Worm (Caenorhabditis elegans): ENCODE data around the gene clec-164.

Gene clec-164

ce11 chrIV:716323-716722 is at the start of gene clec-164:
TSS of gene clec-164 (plus strand) at chrIV:716623.
- no peak for TF ChIP-seq unc-62 (GFP tag; optimal IDR thresholded peaks at IDR 0.05)

- no peak for TF ChIP-seq unc-62 (GFP tag; optimal IDR thresholded peaks at IDR 0.05)
Measured at ce11 chrIV:666991-667390, 49.4 kb upstream of the clec-164 start, which contains the start of gene K11H12.6. TSS of gene K11H12.6 (plus strand) at chrIV:667291.

ce11 chrIV:670455-670854 is 46.0 kb upstream of the clec-164 start, which contains the start of gene K11H12.11:
TSS of gene K11H12.11 (minus strand) at chrIV:670555.
- TF ChIP-seq unc-62 (GFP tag; optimal IDR thresholded peaks at IDR 0.05): no peak

DNA sequence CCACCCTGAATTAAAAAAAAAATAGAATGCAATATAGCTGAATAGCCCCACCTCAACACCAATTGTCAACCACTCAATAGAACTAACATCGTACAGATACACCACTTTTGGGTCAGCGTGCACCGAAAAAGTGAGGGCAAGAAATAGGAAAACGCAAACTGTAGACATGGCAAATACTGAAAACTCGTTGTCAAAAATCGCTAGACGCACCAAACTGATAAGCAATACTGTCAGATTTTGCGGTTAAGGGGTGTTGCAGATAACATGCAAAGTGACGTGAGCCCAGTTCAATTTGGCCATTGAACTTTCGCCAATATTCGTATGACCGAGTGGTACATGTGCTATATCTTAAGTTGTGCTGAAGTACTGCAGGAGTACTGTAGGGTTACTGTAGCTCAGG is 43.1 kb upstream of the clec-164 start, which contains the start of gene K11H12.3:
Gene K11H12.3, minus strand, starts transcription at position 168 of the 400 bp plus-strand sequence.
- TF ChIP-seq unc-62 (GFP tag; optimal IDR thresholded peaks at IDR 0.05): no peak

DNA sequence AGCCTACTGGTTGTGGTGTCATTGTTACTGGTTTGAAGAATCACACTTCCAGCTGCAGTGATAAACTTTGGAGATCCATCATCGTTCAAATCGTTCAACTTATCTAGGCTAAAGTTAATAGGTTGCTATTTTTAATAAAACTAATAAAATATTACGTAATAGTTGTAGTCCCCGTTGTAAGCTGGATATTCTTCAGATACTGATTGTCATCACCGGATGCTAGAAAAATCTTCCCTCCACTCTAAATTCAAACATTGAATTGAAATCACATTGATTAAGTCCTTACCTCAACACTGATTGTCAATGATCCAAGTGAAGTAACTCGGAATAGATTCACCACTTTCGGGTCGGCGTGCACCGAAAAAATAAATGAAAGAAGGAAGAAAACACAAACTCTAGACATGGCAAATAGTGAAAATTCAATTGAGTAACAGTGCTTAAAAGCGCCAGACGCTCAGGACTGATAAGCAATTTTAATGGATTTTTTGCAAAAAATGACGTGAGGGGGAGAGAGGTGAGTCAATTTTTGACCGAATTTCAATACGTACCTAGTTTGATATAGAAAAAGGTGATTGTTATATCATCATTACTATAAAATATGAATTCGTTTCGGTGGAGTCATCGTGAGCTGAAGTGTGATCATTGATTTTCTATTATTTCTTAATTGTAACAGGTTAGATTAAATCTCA is 40.8 kb upstream of the clec-164 start, which contains the start of the genes K11H12.4 and K11H12.10:
Gene K11H12.4, minus strand, starts transcription at position 413 of the 689 bp plus-strand sequence.
Gene K11H12.10, plus strand, starts transcription at position 605 of the 689 bp plus-strand sequence.
- TF ChIP-seq unc-62 (GFP tag; optimal IDR thresholded peaks at IDR 0.05): no peak

DNA sequence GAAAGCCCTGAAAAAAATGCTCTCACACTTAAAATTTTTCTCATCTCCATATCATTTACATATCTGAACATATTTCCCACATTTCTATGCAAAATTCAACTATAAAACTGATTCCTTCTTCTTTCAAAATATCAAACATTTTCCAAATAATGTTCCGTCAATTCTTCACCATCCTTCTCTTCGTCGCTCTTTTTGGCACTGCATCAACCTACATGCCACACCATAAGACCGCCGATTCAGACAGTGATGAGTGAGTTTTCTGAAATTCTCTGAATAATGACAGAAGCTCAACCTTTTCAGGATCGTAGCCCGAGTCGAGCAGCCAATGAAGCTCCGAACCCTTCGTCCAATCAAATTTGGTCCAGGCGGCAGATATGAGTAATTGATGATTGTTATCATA is 40.1 kb upstream of the clec-164 start, which contains the start of gene K11H12.5:
Gene K11H12.5, plus strand, starts transcription at position 301 of the 400 bp plus-strand sequence.
- no peak for TF ChIP-seq unc-62 (GFP tag; optimal IDR thresholded peaks at IDR 0.05)

- TF ChIP-seq unc-62 (GFP tag; optimal IDR thresholded peaks at IDR 0.05): no peak
Measured at ce11 chrIV:682726-683340, 33.6 kb upstream of the clec-164 start.

ce11 chrIV:684197-684596 is 32.2 kb upstream of the clec-164 start, which contains the start of gene cutl-28:
TSS of gene cutl-28 (plus strand) at chrIV:684497.
- TF ChIP-seq unc-62 (GFP tag; optimal IDR thresholded peaks at IDR 0.05): no peak

DNA sequence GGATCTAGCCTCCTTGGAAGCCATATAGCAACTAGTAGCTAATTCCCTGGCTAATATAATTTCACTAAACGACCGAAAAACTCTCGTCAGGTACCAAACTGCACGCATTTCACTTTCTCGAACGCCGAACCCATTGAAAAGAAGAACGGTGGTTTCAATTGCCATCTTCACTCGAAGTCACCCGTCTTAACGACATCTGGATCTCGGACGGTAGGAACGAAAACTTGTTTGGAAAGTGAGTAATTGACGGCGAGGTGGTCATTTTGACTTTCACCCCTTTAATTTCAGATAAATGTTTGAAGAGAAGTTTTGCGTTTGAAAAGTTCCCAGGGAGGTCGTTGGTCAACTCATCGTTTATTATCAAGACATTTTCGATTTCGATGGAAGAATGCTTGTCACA is 31.7 kb upstream of the clec-164 start:
- no peak for TF ChIP-seq unc-62 (GFP tag; optimal IDR thresholded peaks at IDR 0.05)

DNA sequence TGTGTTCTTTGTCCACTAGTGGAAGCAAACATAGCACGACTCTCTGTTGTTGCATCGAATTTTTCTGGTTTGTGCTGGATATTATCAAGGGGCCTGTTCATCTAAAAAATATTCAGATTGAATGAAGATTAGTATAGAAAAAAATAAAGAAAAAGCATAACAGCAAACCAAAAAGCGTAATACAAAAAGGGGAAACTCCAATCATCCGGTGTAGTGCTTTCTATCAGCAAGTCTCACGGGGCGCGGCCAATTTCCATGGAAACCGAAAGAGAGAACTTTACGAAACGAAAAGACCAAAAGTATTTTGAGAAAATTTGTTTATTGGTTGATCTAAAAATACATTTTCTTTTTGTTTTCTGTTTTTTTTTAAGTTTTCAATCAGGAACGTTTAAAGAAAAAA is 18.1 kb upstream of the clec-164 start, which contains the start of gene Y55F3C.17:
Gene Y55F3C.17, minus strand, starts transcription at position 101 of the 400 bp plus-strand sequence.
- TF ChIP-seq unc-62 (GFP tag; optimal IDR thresholded peaks at IDR 0.05): no peak

ce11 chrIV:707635-708034 is 8.8 kb upstream of the clec-164 start, which contains the start of gene cutl-26:
TSS of gene cutl-26 (minus strand) at chrIV:707735.
- no peak for TF ChIP-seq unc-62 (GFP tag; optimal IDR thresholded peaks at IDR 0.05)

DNA sequence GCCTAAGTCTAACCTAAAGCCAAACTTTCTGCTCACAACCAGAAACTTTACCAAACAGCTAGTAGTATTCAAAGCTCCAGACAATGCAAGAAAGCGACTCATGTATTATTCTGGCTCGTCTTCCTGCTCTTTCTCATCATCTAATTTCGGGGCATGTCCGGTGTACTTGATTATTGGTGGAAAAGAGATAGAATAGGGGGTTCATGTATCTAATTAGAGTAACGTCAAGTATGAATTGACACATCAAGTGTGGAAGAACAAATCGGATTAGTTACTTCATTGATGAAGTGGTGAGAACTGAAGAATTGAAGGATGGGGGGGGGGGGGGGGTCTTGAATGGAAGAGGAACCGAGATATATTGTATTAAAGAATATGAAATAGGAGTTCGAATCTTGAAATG is 990 bp upstream of the clec-164 start:
- no peak for TF ChIP-seq unc-62 (GFP tag; optimal IDR thresholded peaks at IDR 0.05)

- no peak for TF ChIP-seq unc-62 (GFP tag; optimal IDR thresholded peaks at IDR 0.05)
Measured at ce11 chrIV:719351-719750, 2.9 kb downstream of the clec-164 start, which contains the start of gene Y55F3C.10. TSS of gene Y55F3C.10 (minus strand) at chrIV:719451.

- TF ChIP-seq unc-62 (GFP tag; optimal IDR thresholded peaks at IDR 0.05): no peak
Measured at ce11 chrIV:728095-728494, 11.7 kb downstream of the clec-164 start, which contains the start of gene Y55F3C.9. TSS of gene Y55F3C.9 (minus strand) at chrIV:728195.

- no peak for TF ChIP-seq unc-62 (GFP tag; optimal IDR thresholded peaks at IDR 0.05)
Measured at ce11 chrIV:730937-731336, 14.5 kb downstream of the clec-164 start, which contains the start of gene srt-24. TSS of gene srt-24 (minus strand) at chrIV:731037.

ce11 chrIV:736447-736846 is 20.0 kb downstream of the clec-164 start, which contains the start of gene kvs-5:
TSS of gene kvs-5 (plus strand) at chrIV:736747.
- TF ChIP-seq unc-62 (GFP tag; optimal IDR thresholded peaks at IDR 0.05): no peak

Measured in whole organism, dauer.